Fruit fly (Drosophila melanogaster): Measurements from ENCODE around the gene Cpr65Ax2.

The Cpr65Ax2 gene

dm6 chr3L:6192822-6193555, 42.3 kb upstream of the Cpr65Ax2 start, which contains the start of the genes Sf3b6 and Tnpo (continued):
- TF ChIP-seq odd (GFP tag; optimal IDR thresholded peaks at IDR 0.05) (no peak), nom (GFP tag; optimal IDR thresholded peaks at IDR 0.05) (no peak), CG32772 (GFP tag; IDR thresholded peaks at IDR 0.05) (peak; percentile 86), sisA (GFP tag; IDR thresholded peaks at IDR 0.05) (peak; percentile 84), CG12071 (GFP tag; optimal IDR thresholded peaks at IDR 0.05) (no peak), B-H1 (GFP tag; IDR thresholded peaks at IDR 0.05) (peak; percentile 63; the same call in 2 of the 3 replicates), Ets65A (GFP tag) (peak; percentile 96), CG2678 (tag; optimal IDR thresholded peaks at IDR 0.05) (no peak), Opbp (GFP tag; IDR thresholded peaks at IDR 0.05; ENCODE audit: partially characterized antibody) (no peak), CG6272 (GFP tag; IDR thresholded peaks at IDR 0.05) (peak; percentile 88), aop (GFP tag; IDR thresholded peaks at IDR 0.05) (no peak), disco-r (GFP tag; optimal IDR thresholded peaks at IDR 0.05) (peak; percentile 33), dmrt99B (tag; optimal IDR thresholded peaks at IDR 0.05) (no peak), CG8290 (GFP tag; optimal IDR thresholded peaks at IDR 0.05) (peak; percentile 79), CG8290 (tag; optimal IDR thresholded peaks at IDR 0.05) (peak in 1 of 2 experiments; percentile 66), CG17612 (GFP tag; IDR thresholded peaks at IDR 0.05) (no peak), CG15696 (tag; optimal IDR thresholded peaks at IDR 0.05) (peak; percentile 89), wdn (GFP tag; IDR thresholded peaks at IDR 0.05) (peak; percentile 67), nerfin-1 (tag; optimal IDR thresholded peaks at IDR 0.05) (peak; percentile 67), CG10209 (GFP tag; optimal IDR thresholded peaks at IDR 0.05) (peak; percentile 86), Awh (GFP tag; IDR thresholded peaks at IDR 0.05) (peak; percentile 50), Hmx (GFP tag; optimal IDR thresholded peaks at IDR 0.05) (peak; percentile 68), oc (tag; optimal IDR thresholded peaks at IDR 0.05) (no peak), jigr1 (GFP tag; IDR thresholded peaks at IDR 0.05) (peak; percentile 85), CG16815 (GFP tag; optimal IDR thresholded peaks at IDR 0.05) (peak; percentile 89), CG14860 (GFP tag; IDR thresholded peaks at IDR 0.05; ENCODE audit: partially characterized antibody) (peak; percentile 47; the same call in 2 of the 3 replicates), her (GFP tag; optimal IDR thresholded peaks at IDR 0.05) (peak; percentile 9), dpn (GFP tag; optimal IDR thresholded peaks at IDR 0.05) (peak; percentile 76 to 84), CG6689 (GFP tag; IDR thresholded peaks at IDR 0.05) (peak; percentile 91), Rx (GFP tag; IDR thresholded peaks at IDR 0.05) (peak; percentile 75), CG14667 (GFP tag; IDR thresholded peaks at IDR 0.05) (peak; percentile 78), TFAM (GFP tag; optimal IDR thresholded peaks at IDR 0.05) (no peak), CG12236 (GFP tag; optimal IDR thresholded peaks at IDR 0.05) (peak; percentile 33), tna (GFP tag; IDR thresholded peaks at IDR 0.05; ENCODE audit: partially characterized antibody) (no peak), CG11695 (GFP tag; IDR thresholded peaks at IDR 0.05) (peak; percentile 68), CG15269 (tag; optimal IDR thresholded peaks at IDR 0.05) (no peak), Sry-δ (GFP tag; optimal IDR thresholded peaks at IDR 0.05) (peak; percentile 87), Fer3 (tag; optimal IDR thresholded peaks at IDR 0.05) (no peak), CG7357 (GFP tag; IDR thresholded peaks at IDR 0.05) (peak; percentile 82), vvl (GFP tag; IDR thresholded peaks at IDR 0.05) (peak; percentile 88), CG12942 (GFP tag; optimal IDR thresholded peaks at IDR 0.05) (peak; percentile 83), CG18262 (tag; optimal IDR thresholded peaks at IDR 0.05) (peak; percentile 87), Scr (GFP tag; IDR thresholded peaks at IDR 0.05; ENCODE audit: partially characterized antibody) (peak; percentile 74), Stat92E (GFP tag; optimal IDR thresholded peaks at IDR 0.05) (peak in 1 of 3 experiments; percentile 32), CG8089 (GFP tag; optimal IDR thresholded peaks at IDR 0.05) (peak; percentile 73), ftz-f1 (GFP tag; optimal IDR thresholded peaks at IDR 0.05) (no peak), Dll (GFP tag; IDR thresholded peaks at IDR 0.05; ENCODE audit: partially characterized antibody) (peak; percentile 84), CG13287 (GFP tag; IDR thresholded peaks at IDR 0.05; ENCODE audit: partially characterized antibody) (peak; percentile 61), CG18011 (GFP tag; optimal IDR thresholded peaks at IDR 0.05) (peak; percentile 68)
